Worm (Caenorhabditis elegans) whole organism, L4 larva: ENCODE data around the gene tes-1.

Source experiments
- aly-2 ChIP-seq: sonication (generic microtip); optimal IDR thresholded peaks from 2 replicates; lab custom pipeline; 2018; ENCODE audit warnings: missing biosample characterization, missing genetic modification characterization
- ama-1 ChIP-seq: fragments of 150-350 bp; optimal IDR thresholded peaks from 2 replicates; lab custom pipeline; 2014; ENCODE audit warnings: inconsistent platforms, mixed read lengths
- dve-1 ChIP-seq: sonication (generic microtip); optimal IDR thresholded peaks from 2 replicates; lab custom pipeline; 2017; ENCODE audit warnings: antibody characterized with exemption, mild to moderate bottlenecking, missing genetic modification characterization, missing compliant biosample characterization; ENCODE audit not compliant: insufficient read depth
- hlh-30 ChIP-seq: sonication (generic microtip); optimal IDR thresholded peaks from 2 replicates; lab custom pipeline; 2017; ENCODE audit warnings: antibody characterized with exemption, mild to moderate bottlenecking, missing genetic modification characterization, missing compliant biosample characterization; ENCODE audit not compliant: insufficient read depth
- nhr-11 ChIP-seq: fragments of 150-350 bp; optimal IDR thresholded peaks from 2 replicates; lab custom pipeline; 2014; ENCODE audit warnings: missing biosample characterization, missing genetic modification characterization
- nhr-237 ChIP-seq: sonication (generic microtip); optimal IDR thresholded peaks from 2 replicates; lab custom pipeline; 2017; ENCODE audit warnings: missing biosample characterization, missing genetic modification characterization
- snpc-1.2 ChIP-seq: fragments of 200-800 bp; sonication (Bioruptor generic); IDR thresholded peaks from 2 replicates; pipeline ENCODE4 v1.3.6; 2022; ENCODE audit warnings: missing genetic modification reagents, missing genetic modification characterization, missing compliant biosample characterization
- unc-39 ChIP-seq: sonication (generic microtip); optimal IDR thresholded peaks from 2 replicates; lab custom pipeline; 2017; ENCODE audit warnings: missing biosample characterization, missing genetic modification characterization

- no peak for TF ChIP-seq unc-39 (tag; lab: Kevin White, UChicago)
- no peak for TF ChIP-seq ama-1 (lab: Kevin White, UChicago)
- TF ChIP-seq nhr-11 (tag; lab: Kevin White, UChicago), result no peak
- TF ChIP-seq aly-2, result no peak
- no peak for TF ChIP-seq snpc-1.2 (GFP tag; lab: Robert Waterston, UW)
- TF ChIP-seq hlh-30 (tag; lab: Kevin White, UChicago), result no peak
- TF ChIP-seq nhr-237 (tag; lab: Kevin White, UChicago), result no peak
- TF ChIP-seq dve-1 (tag; lab: Kevin White, UChicago), result no peak
These were observed 11.9 kb downstream of the tes-1 start for ce11 chrIV:7439377-7439776.
